Fruit fly (Drosophila melanogaster) whole organism, embryonic: ENCODE data around the gene cysu.
A peak's percentile ranks its signal among the peaks of the same experiment; 100 is the strongest.

Experiments
- ATbp ChIP-seq: fragments of 200-800 bp; sonication (Bioruptor generic); optimal IDR thresholded peaks from 2 replicates; lab custom pipeline; 2017; ENCODE audit warnings: missing biosample characterization, mild to moderate bottlenecking, missing genetic modification characterization, missing genetic modification reagents
- Adf1 ChIP-seq: fragments of 200-800 bp; sonication (Bioruptor generic); IDR thresholded peaks from 2 replicates; pipeline ENCODE4 v1.3.6; 2022; ENCODE audit warnings: missing biosample characterization, missing genetic modification characterization
- BtbVII ChIP-seq: fragments of 200-800 bp; sonication (Bioruptor generic); optimal IDR thresholded peaks from 3 replicates; lab custom pipeline; 2017; ENCODE audit warnings: missing biosample characterization, mild to moderate bottlenecking, missing genetic modification characterization
- CG1024 ChIP-seq: fragments of 200-800 bp; sonication (Bioruptor generic); IDR thresholded peaks from 2 replicates; pipeline ENCODE4 v1.3.6; 2022; ENCODE audit warnings: missing biosample characterization, missing genetic modification characterization
- CG11247 ChIP-seq: fragments of 200-800 bp; sonication (Bioruptor generic); IDR thresholded peaks from 2 replicates; pipeline ENCODE4 v1.3.6; 2022; ENCODE audit warnings: missing biosample characterization, missing genetic modification characterization
- CG12236 ChIP-seq: fragments of 200-800 bp; sonication (Bioruptor generic); optimal IDR thresholded peaks from 2 replicates; lab custom pipeline; 2016; ENCODE audit warnings: missing biosample characterization, missing genetic modification characterization
- CG15479 ChIP-seq: fragments of 200-800 bp; sonication (Bioruptor generic); optimal IDR thresholded peaks from 3 replicates; lab custom pipeline; 2019; ENCODE audit warnings: missing biosample characterization, mild to moderate bottlenecking, missing genetic modification characterization, moderate library complexity
- CG16863 ChIP-seq: fragments of 200-800 bp; sonication (Bioruptor generic); optimal IDR thresholded peaks from 3 replicates; lab custom pipeline; 2016; ENCODE audit warnings: missing biosample characterization, missing genetic modification characterization
- CG17568 ChIP-seq: fragments of 200-800 bp; sonication (Bioruptor generic); optimal IDR thresholded peaks from 2 replicates; lab custom pipeline; 2018; ENCODE audit warnings: missing biosample characterization, mild to moderate bottlenecking, missing genetic modification characterization, moderate library complexity
- CG1792 ChIP-seq: fragments of 200-800 bp; sonication (Bioruptor generic); optimal IDR thresholded peaks from 2 replicates; lab custom pipeline; 2016; ENCODE audit warnings: missing biosample characterization, missing genetic modification characterization
- CG18599 ChIP-seq: fragments of 200-800 bp; sonication (Bioruptor generic); optimal IDR thresholded peaks from 3 replicates; lab custom pipeline; 2017; ENCODE audit warnings: missing biosample characterization, missing genetic modification characterization, mild to moderate bottlenecking, moderate library complexity, missing genetic modification reagents
- CG2129 ChIP-seq: fragments of 200-800 bp; sonication (Bioruptor generic); IDR thresholded peaks from 2 replicates; pipeline ENCODE4 v1.3.6; 2022; ENCODE audit warnings: missing biosample characterization, missing genetic modification characterization; ENCODE audit not compliant: partially characterized antibody
- CG2202 ChIP-seq: fragments of 200-800 bp; sonication (Bioruptor generic); optimal IDR thresholded peaks from 2 replicates; lab custom pipeline; 2018; ENCODE audit warnings: missing biosample characterization, mild to moderate bottlenecking, missing genetic modification characterization
- CG2678 ChIP-seq: fragments of 200-800 bp; sonication (Bioruptor generic); optimal IDR thresholded peaks from 3 replicates; lab custom pipeline; 2019; ENCODE audit warnings: missing biosample characterization, mild to moderate bottlenecking, missing genetic modification characterization, moderate library complexity
- CG4328 ChIP-seq: fragments of 200-800 bp; sonication (Bioruptor generic); optimal IDR thresholded peaks from 3 replicates; lab custom pipeline; 2017; ENCODE audit warnings: missing biosample characterization, missing genetic modification reagents, missing genetic modification characterization
- CG4854 ChIP-seq: fragments of 200-800 bp; sonication (Bioruptor generic); optimal IDR thresholded peaks from 2 replicates; lab custom pipeline; 2016; ENCODE audit warnings: missing biosample characterization, missing genetic modification characterization, inconsistent platforms
- CG5180 ChIP-seq: fragments of 200-800 bp; sonication (Bioruptor generic); optimal IDR thresholded peaks from 3 replicates; lab custom pipeline; 2017; ENCODE audit warnings: missing biosample characterization, missing genetic modification characterization, mild to moderate bottlenecking, moderate library complexity, missing genetic modification reagents
- CG6175 ChIP-seq: fragments of 200-800 bp; sonication (Bioruptor generic); IDR thresholded peaks from 3 replicates; pipeline ENCODE4 v1.3.6; 2022; ENCODE audit warnings: missing biosample characterization, missing genetic modification characterization
- CG6689 ChIP-seq: fragments of 200-800 bp; sonication (Bioruptor generic); IDR thresholded peaks from 2 replicates; pipeline ENCODE4 v1.3.6; 2022; ENCODE audit warnings: missing biosample characterization, missing genetic modification characterization
- CG7556 ChIP-seq: fragments of 200-800 bp; sonication (Bioruptor generic); optimal IDR thresholded peaks from 2 replicates; lab custom pipeline; 2017; ENCODE audit warnings: missing biosample characterization, mild to moderate bottlenecking, missing genetic modification characterization
- CG9437 ChIP-seq: fragments of 200-800 bp; sonication (Bioruptor generic); optimal IDR thresholded peaks from 2 replicates; lab custom pipeline; 2018; ENCODE audit warnings: missing biosample characterization, mild to moderate bottlenecking, missing genetic modification characterization
- CG9727 ChIP-seq: fragments of 200-800 bp; sonication (Bioruptor generic); optimal IDR thresholded peaks from 3 replicates; lab custom pipeline; 2017; ENCODE audit warnings: missing biosample characterization, mild to moderate bottlenecking, missing genetic modification characterization
- D ChIP-seq, 2 experiments: fragments of 200-800 bp in 1 of 2; fragments of >200 bp in 1 of 2; sonication (Bioruptor generic) in 1 of 2; optimal IDR thresholded peaks; 2 replicates in 1 of 2; 3 replicates in 1 of 2; lab custom pipeline; 2017; ENCODE audit warnings: mild to moderate bottlenecking in 1 of 2, missing biosample characterization in 1 of 2, missing genetic modification characterization in 1 of 2, missing genetic modification reagents in 1 of 2
- Dref ChIP-seq: fragments of 200-800 bp; sonication (Bioruptor generic); IDR thresholded peaks from 2 replicates; pipeline ENCODE4 v1.3.6; 2022; ENCODE audit warnings: missing biosample characterization, missing genetic modification characterization
- Drgx ChIP-seq: fragments of 200-800 bp; sonication (Bioruptor generic); IDR thresholded peaks from 2 replicates; pipeline ENCODE4 v1.3.6; 2022; ENCODE audit warnings: missing biosample characterization, missing genetic modification characterization
- HmgD ChIP-seq: fragments of 200-800 bp; sonication (Bioruptor generic); optimal IDR thresholded peaks from 3 replicates; lab custom pipeline; 2016; ENCODE audit warnings: missing biosample characterization, missing genetic modification characterization
- NC2α ChIP-seq: fragments of 200-800 bp; sonication (Bioruptor generic); optimal IDR thresholded peaks from 2 replicates; lab custom pipeline; 2016; ENCODE audit warnings: missing biosample characterization, missing genetic modification characterization
- Nf-YA ChIP-seq: fragments of 200-800 bp; sonication (Bioruptor generic); IDR thresholded peaks from 2 replicates; pipeline ENCODE4 v1.3.6; 2022; ENCODE audit warnings: missing biosample characterization, missing genetic modification characterization
- Side ChIP-seq: fragments of 200-800 bp; sonication (Bioruptor generic); optimal IDR thresholded peaks from 2 replicates; lab custom pipeline; 2016; ENCODE audit warnings: missing biosample characterization, missing genetic modification characterization
- Sox100B ChIP-seq: fragments of 200-800 bp; sonication (Bioruptor generic); optimal IDR thresholded peaks from 3 replicates; lab custom pipeline; 2018; ENCODE audit warnings: missing biosample characterization, mild to moderate bottlenecking, missing genetic modification characterization
- Tbp ChIP-seq: fragments of >200 bp; optimal IDR thresholded peaks from 2 replicates; lab custom pipeline; 2018; ENCODE audit warnings: missing biosample characterization, missing genetic modification characterization
- ac ChIP-seq: fragments of 200-800 bp; sonication (Bioruptor generic); optimal IDR thresholded peaks from 3 replicates; lab custom pipeline; 2017; ENCODE audit warnings: missing biosample characterization, mild to moderate bottlenecking, missing genetic modification characterization
- al ChIP-seq: fragments of 200-800 bp; sonication (Bioruptor generic); IDR thresholded peaks from 2 replicates; pipeline ENCODE4 v1.3.6; 2022; ENCODE audit warnings: missing biosample characterization, missing genetic modification characterization
- ato ChIP-seq: fragments of 200-800 bp; sonication (Bioruptor generic); IDR thresholded peaks from 2 replicates; pipeline ENCODE4 v1.3.6; 2022; ENCODE audit warnings: missing biosample characterization, missing genetic modification characterization; ENCODE audit not compliant: partially characterized antibody
- bbx ChIP-seq: fragments of 200-800 bp; sonication (Bioruptor generic); IDR thresholded peaks from 2 replicates; pipeline ENCODE4 v1.3.6; 2022; ENCODE audit warnings: missing biosample characterization, missing genetic modification characterization; ENCODE audit not compliant: partially characterized antibody
- cato ChIP-seq: fragments of 200-800 bp; sonication (Bioruptor generic); optimal IDR thresholded peaks from 2 replicates; lab custom pipeline; 2016; ENCODE audit warnings: missing biosample characterization, missing genetic modification characterization, borderline replicate concordance
- dm ChIP-seq: fragments of 200-800 bp; sonication (Bioruptor generic); optimal IDR thresholded peaks from 3 replicates; lab custom pipeline; 2016; ENCODE audit warnings: missing biosample characterization, missing genetic modification characterization
- gce ChIP-seq: fragments of 200-800 bp; sonication (Bioruptor generic); IDR thresholded peaks from 3 replicates; pipeline ENCODE4 v1.3.6; 2022; ENCODE audit warnings: missing biosample characterization, missing genetic modification characterization
- gro ChIP-seq: fragments of 200-800 bp; sonication (Bioruptor generic); optimal IDR thresholded peaks from 2 replicates; lab custom pipeline; 2016; ENCODE audit warnings: missing biosample characterization, missing genetic modification characterization
- gt ChIP-seq: fragments of 200-800 bp; sonication (Bioruptor generic); IDR thresholded peaks from 2 replicates; pipeline ENCODE4 v1.3.6; 2022; ENCODE audit warnings: missing biosample characterization, missing genetic modification characterization
- hbn ChIP-seq: fragments of 200-800 bp; sonication (Bioruptor generic); IDR thresholded peaks from 2 replicates; pipeline ENCODE4 v1.3.6; 2022; ENCODE audit warnings: missing biosample characterization, missing genetic modification characterization; ENCODE audit not compliant: partially characterized antibody
- hth ChIP-seq: fragments of >200 bp; optimal IDR thresholded peaks from 2 replicates; lab custom pipeline; 2017; ENCODE audit warnings: inconsistent platforms
- ind ChIP-seq: fragments of 200-800 bp; sonication (Bioruptor generic); optimal IDR thresholded peaks from 3 replicates; lab custom pipeline; 2016; ENCODE audit warnings: missing biosample characterization, missing genetic modification characterization
- pnt ChIP-seq: fragments of 200-800 bp; sonication (Bioruptor generic); optimal IDR thresholded peaks from 3 replicates; lab custom pipeline; 2016; ENCODE audit warnings: missing biosample characterization, missing genetic modification characterization
- rib ChIP-seq: fragments of 200-800 bp; sonication (Bioruptor generic); IDR thresholded peaks from 2 replicates; pipeline ENCODE4 v1.3.6; 2022; ENCODE audit warnings: missing biosample characterization, missing genetic modification characterization
- sisA ChIP-seq: fragments of 200-800 bp; sonication (Bioruptor generic); IDR thresholded peaks from 2 replicates; pipeline ENCODE4 v1.3.6; 2022; ENCODE audit warnings: missing biosample characterization, missing genetic modification characterization
- stc ChIP-seq: fragments of 200-800 bp; sonication (Bioruptor generic); IDR thresholded peaks from 2 replicates; pipeline ENCODE4 v1.3.6; 2022; ENCODE audit warnings: missing biosample characterization, missing genetic modification characterization
- unc-4 ChIP-seq: fragments of 200-800 bp; sonication (Bioruptor generic); IDR thresholded peaks from 2 replicates; pipeline ENCODE4 v1.3.6; 2022; ENCODE audit warnings: missing biosample characterization, missing genetic modification characterization; ENCODE audit not compliant: partially characterized antibody
- wdn ChIP-seq: fragments of 200-800 bp; sonication (Bioruptor generic); IDR thresholded peaks from 2 replicates; pipeline ENCODE4 v1.3.6; 2022; ENCODE audit warnings: missing biosample characterization, missing genetic modification characterization

Gene cysu

dm6 chr3R:17386168-17386819 is 39.3 kb upstream of the cysu start (continued):
- TF ChIP-seq cato = no peak
- TF ChIP-seq CG16863 (GFP tag; lab: Kevin White, UChicago) = peak; percentile 36
- TF ChIP-seq CG11247 (GFP tag; lab: Robert Waterston, UW) = peak; percentile 56; the same call in 1 of the 2 replicates
- no peak for TF ChIP-seq CG4854 (GFP tag; lab: Kevin White, UChicago)
- no peak for TF ChIP-seq Dref
- peak; percentile 77 for TF ChIP-seq sisA (GFP tag; lab: Robert Waterston, UW)
- TF ChIP-seq ind (GFP tag; lab: Kevin White, UChicago) = peak; percentile 64
- TF ChIP-seq CG2129 (GFP tag; lab: Robert Waterston, UW) = no peak
- peak; percentile 87 for TF ChIP-seq Drgx (GFP tag; lab: Robert Waterston, UW)
- TF ChIP-seq CG18599 (GFP tag; lab: Kevin White, UChicago) = peak; percentile 73
- TF ChIP-seq rib = no peak
- peak; percentile 20 for TF ChIP-seq CG2202 (tag; lab: Kevin White, UChicago)
- TF ChIP-seq ato (GFP tag; lab: Robert Waterston, UW) = no peak
- TF ChIP-seq CG12236 (GFP tag; lab: Kevin White, UChicago) = peak; percentile 31
- TF ChIP-seq Adf1 (GFP tag; lab: Robert Waterston, UW) = no peak
- no peak for TF ChIP-seq CG15479 (GFP tag; lab: Kevin White, UChicago)
- TF ChIP-seq hbn (GFP tag; lab: Robert Waterston, UW) = no peak
- TF ChIP-seq pnt = peak; percentile 32
- peak; percentile 77 for TF ChIP-seq ATbp (GFP tag; lab: Kevin White, UChicago)
- peak; percentile 27; the same call in 1 of the 2 replicates for TF ChIP-seq wdn (GFP tag; lab: Robert Waterston, UW)
- TF ChIP-seq CG5180 (GFP tag; lab: Kevin White, UChicago) = peak; percentile 24
- peak; percentile 57 for TF ChIP-seq CG9727 (GFP tag; lab: Kevin White, UChicago)
- no peak for TF ChIP-seq HmgD (GFP tag; lab: Kevin White, UChicago)
- no peak for TF ChIP-seq CG6175 (GFP tag; lab: Robert Waterston, UW)
- no peak for TF ChIP-seq Tbp
- peak; percentile 73 for TF ChIP-seq Sox100B
- peak; percentile 57; the same call in 1 of the 2 replicates for TF ChIP-seq Nf-YA (GFP tag; lab: Robert Waterston, UW)
- TF ChIP-seq dm (GFP tag; lab: Kevin White, UChicago) = no peak
- TF ChIP-seq gt = peak; percentile 70
- peak; percentile 82 for TF ChIP-seq CG2678
- TF ChIP-seq BtbVII (GFP tag; lab: Kevin White, UChicago) = peak; percentile 42
- TF ChIP-seq stc (GFP tag; lab: Robert Waterston, UW) = peak; percentile 86
- no peak for TF ChIP-seq hth (lab: Kevin White, UChicago)
- peak; percentile 58 for TF ChIP-seq CG7556 (GFP tag; lab: Kevin White, UChicago)
- TF ChIP-seq D (optimal IDR thresholded peaks at IDR 0.05; lab: Kevin White, UChicago) = no peak
- peak; percentile 75 for TF ChIP-seq D (GFP tag; optimal IDR thresholded peaks at IDR 0.05; lab: Kevin White, UChicago)
- TF ChIP-seq CG4328 (GFP tag; lab: Kevin White, UChicago) = peak; percentile 42
- peak; percentile 28; the same call in 1 of the 2 replicates for TF ChIP-seq CG1024 (GFP tag; lab: Robert Waterston, UW)
- TF ChIP-seq gce (GFP tag; lab: Robert Waterston, UW) = 0 out of 3 replicates have a peak, but pooled peaks have one; percentile 70
- TF ChIP-seq CG17568 (GFP tag; lab: Kevin White, UChicago) = no peak
- TF ChIP-seq unc-4 (GFP tag; lab: Robert Waterston, UW) = no peak
- peak; percentile 37 for TF ChIP-seq Side
- TF ChIP-seq NC2α = peak; percentile 21
- TF ChIP-seq ac = peak; percentile 22
- peak; percentile 20 for TF ChIP-seq CG1792
- TF ChIP-seq CG6689 = peak; percentile 74
- TF ChIP-seq al = no peak
- no peak for TF ChIP-seq bbx (GFP tag; lab: Robert Waterston, UW)
- TF ChIP-seq gro (GFP tag; lab: Kevin White, UChicago) = peak; percentile 28
- TF ChIP-seq CG9437 = peak; percentile 40
